Worm (Caenorhabditis elegans): ENCODE data around the gene srd-49.

srd-49 gene

ce11 chrV:10054872-10055271, 39.6 kb upstream of the srd-49 start, which contains the start of gene yif-1:
Gene yif-1 (minus strand): TSS chrV:10054913.
- TF ChIP-seq lsy-2 (tag; optimal IDR thresholded peaks at IDR 0.05): peak; percentile 88
- TF ChIP-seq lin-32 (GFP tag; optimal IDR thresholded peaks at IDR 0.05): no peak
- peak; percentile 88 for TF ChIP-seq ces-1 (GFP tag; optimal IDR thresholded peaks at IDR 0.05)

- TF ChIP-seq lsy-2 (tag; optimal IDR thresholded peaks at IDR 0.05) (no peak), snpc-4 (tag; optimal IDR thresholded peaks at IDR 0.05) (no peak), nhr-76 (tag; optimal IDR thresholded peaks at IDR 0.05) (no peak), lin-32 (GFP tag; optimal IDR thresholded peaks at IDR 0.05) (no peak), elt-3 (tag; optimal IDR thresholded peaks at IDR 0.05) (no peak)
These were observed 35.7 kb upstream of the srd-49 start for ce11 chrV:10058748-10059147.

DNA sequence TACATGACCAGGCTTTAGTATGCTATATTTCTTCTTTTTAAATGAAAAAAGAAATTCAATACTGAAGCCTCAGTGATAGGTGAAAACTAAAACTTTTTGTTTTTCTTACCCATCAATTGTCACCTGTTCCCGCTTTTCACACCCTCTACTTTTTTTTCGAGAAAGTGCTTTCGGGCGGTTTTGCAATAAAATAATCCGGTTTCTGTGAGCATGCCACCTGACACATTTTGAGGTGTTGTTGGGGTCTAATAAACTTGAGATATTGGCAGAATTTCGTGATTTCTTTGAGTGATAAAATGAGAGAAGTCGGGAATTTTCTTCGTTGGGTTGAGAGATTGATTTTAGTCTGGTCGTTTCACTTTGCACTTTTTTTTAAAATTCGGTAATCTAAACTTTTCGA, 34.4 kb upstream of the srd-49 start:
- TF ChIP-seq hlh-1 (tag; optimal IDR thresholded peaks at IDR 0.05): peak; percentile 68
- TF ChIP-seq ces-1 (GFP tag; optimal IDR thresholded peaks at IDR 0.05): no peak
- no peak for TF ChIP-seq M03D4.4 (tag; optimal IDR thresholded peaks at IDR 0.05)
- TF ChIP-seq mep-1 (tag; optimal IDR thresholded peaks at IDR 0.05): no peak
- TF ChIP-seq unc-120 (tag; optimal IDR thresholded peaks at IDR 0.05; ENCODE audit: poor library complexity, severe bottlenecking): peak; percentile 4

ce11 chrV:10064221-10064620, 30.3 kb upstream of the srd-49 start, which contains the start of gene fipr-13:
Gene fipr-13 (plus strand): TSS chrV:10064521.
- TF ChIP-seq snpc-4 (tag; optimal IDR thresholded peaks at IDR 0.05) (no peak), unc-39 (tag; optimal IDR thresholded peaks at IDR 0.05) (no peak), nhr-76 (tag; optimal IDR thresholded peaks at IDR 0.05) (no peak), hlh-1 (tag; optimal IDR thresholded peaks at IDR 0.05) (no peak), zip-8 (tag; optimal IDR thresholded peaks at IDR 0.05) (no peak), cnd-1 (tag; optimal IDR thresholded peaks at IDR 0.05) (no peak), lsy-2 (tag; optimal IDR thresholded peaks at IDR 0.05) (no peak), pha-4 (tag; optimal IDR thresholded peaks at IDR 0.05) (no peak), blmp-1 (tag; optimal IDR thresholded peaks at IDR 0.05) (no peak), nhr-28 (tag; optimal IDR thresholded peaks at IDR 0.05) (no peak), lin-13 (tag; optimal IDR thresholded peaks at IDR 0.05) (no peak), sptf-1 (tag; optimal IDR thresholded peaks at IDR 0.05) (no peak), ces-1 (GFP tag; optimal IDR thresholded peaks at IDR 0.05) (no peak)

ce11 chrV:10065679-10066078, 28.8 kb upstream of the srd-49 start:
- no peak for TF ChIP-seq ceh-39 (tag; optimal IDR thresholded peaks at IDR 0.05)
- no peak for TF ChIP-seq zip-8 (tag; optimal IDR thresholded peaks at IDR 0.05)
- no peak for TF ChIP-seq ces-1 (GFP tag; optimal IDR thresholded peaks at IDR 0.05)
- TF ChIP-seq nhr-76 (tag; optimal IDR thresholded peaks at IDR 0.05): no peak
- no peak for TF ChIP-seq unc-39 (tag; optimal IDR thresholded peaks at IDR 0.05)
- TF ChIP-seq ceh-43 (GFP tag; optimal IDR thresholded peaks at IDR 0.05): no peak
- no peak for TF ChIP-seq mep-1 (tag; optimal IDR thresholded peaks at IDR 0.05)
- TF ChIP-seq cnd-1 (tag; optimal IDR thresholded peaks at IDR 0.05): no peak
- TF ChIP-seq M03D4.4 (tag; optimal IDR thresholded peaks at IDR 0.05): no peak

DNA sequence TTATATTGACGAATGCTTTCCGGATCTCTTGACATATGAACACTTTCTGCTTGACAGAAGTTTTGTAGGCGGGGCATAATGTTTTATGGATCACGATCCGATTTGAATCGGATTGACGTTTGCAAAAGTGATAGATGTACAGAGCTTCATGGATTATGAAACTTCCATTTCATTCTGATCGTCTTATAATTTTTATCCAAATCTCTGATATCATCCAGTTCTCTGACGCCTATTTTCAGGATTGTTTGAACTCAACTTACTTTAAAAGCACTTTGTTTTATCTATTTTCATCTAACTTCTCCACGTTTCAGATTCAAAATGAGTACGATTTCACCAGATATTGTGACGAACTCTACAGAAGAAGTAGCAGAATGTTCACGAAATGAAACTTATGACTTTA, 27.7 kb upstream of the srd-49 start, which contains the start of gene npr-39:
npr-39 (plus strand) TSS at position 301 of the 400 bp plus-strand sequence.
- TF ChIP-seq elt-1 (tag; optimal IDR thresholded peaks at IDR 0.05; ENCODE audit: borderline replicate concordance, insufficient read depth) (no peak), tbx-8 (GFP tag; optimal IDR thresholded peaks at IDR 0.05) (no peak), ham-2 (GFP tag; optimal IDR thresholded peaks at IDR 0.05) (no peak), ztf-11 (tag; optimal IDR thresholded peaks at IDR 0.05) (no peak), ceh-43 (GFP tag; optimal IDR thresholded peaks at IDR 0.05) (no peak), mab-5 (tag; optimal IDR thresholded peaks at IDR 0.05) (no peak), hlh-1 (tag; optimal IDR thresholded peaks at IDR 0.05) (no peak), pha-4 (tag; optimal IDR thresholded peaks at IDR 0.05) (no peak), mls-2 (tag; optimal IDR thresholded peaks at IDR 0.05) (no peak), nhr-237 (tag; optimal IDR thresholded peaks at IDR 0.05) (no peak), nhr-28 (tag; optimal IDR thresholded peaks at IDR 0.05) (no peak), drap-1 (GFP tag; optimal IDR thresholded peaks at IDR 0.05) (no peak), unc-62 (GFP tag; optimal IDR thresholded peaks at IDR 0.05) (no peak)
